Fruit fly (Drosophila melanogaster) whole organism, embryonic: ENCODE data around the gene spn-B.

ENCODE experiments used
- Abd-B ChIP-seq: fragments of 200-800 bp; sonication (Bioruptor generic); optimal IDR thresholded peaks from 2 replicates; lab custom pipeline; 2018; ENCODE audit warnings: missing biosample characterization, mild to moderate bottlenecking, missing genetic modification characterization, moderate library complexity
- CG10209 ChIP-seq: fragments of 200-800 bp; sonication (Bioruptor generic); optimal IDR thresholded peaks from 3 replicates; lab custom pipeline; 2017; ENCODE audit warnings: missing biosample characterization, mild to moderate bottlenecking, missing genetic modification characterization, missing genetic modification reagents
- CG10654 ChIP-seq: fragments of 200-800 bp; sonication (Bioruptor generic); optimal IDR thresholded peaks from 2 replicates; lab custom pipeline; 2016; ENCODE audit warnings: missing biosample characterization, missing genetic modification characterization
- CG12219 ChIP-seq: fragments of 200-800 bp; sonication (Bioruptor generic); optimal IDR thresholded peaks from 3 replicates; lab custom pipeline; 2018; ENCODE audit warnings: missing biosample characterization, mild to moderate bottlenecking, missing genetic modification characterization
- CG1603 ChIP-seq: fragments of 200-800 bp; sonication (Bioruptor generic); optimal IDR thresholded peaks from 2 replicates; lab custom pipeline; 2019; ENCODE audit warnings: missing biosample characterization, mild to moderate bottlenecking, missing genetic modification characterization, moderate library complexity
- CG17802 ChIP-seq: fragments of 200-800 bp; sonication (Bioruptor generic); optimal IDR thresholded peaks from 2 replicates; lab custom pipeline; 2018; ENCODE audit warnings: missing biosample characterization, mild to moderate bottlenecking, missing genetic modification characterization, moderate library complexity
- CG2120 ChIP-seq: fragments of 200-800 bp; sonication (Bioruptor generic); optimal IDR thresholded peaks from 3 replicates; lab custom pipeline; 2016; ENCODE audit warnings: missing biosample characterization, missing genetic modification characterization
- CG2712 ChIP-seq: fragments of 200-800 bp; optimal IDR thresholded peaks from 3 replicates; lab custom pipeline; 2019; ENCODE audit warnings: missing biosample characterization, mild to moderate bottlenecking, missing genetic modification characterization, moderate library complexity
- CG32767 ChIP-seq: fragments of 200-800 bp; sonication (Bioruptor generic); IDR thresholded peaks from 2 replicates; pipeline ENCODE4 v1.3.6; 2022; ENCODE audit warnings: missing biosample characterization, missing genetic modification characterization
- CG4707 ChIP-seq: fragments of 200-800 bp; sonication (Bioruptor generic); optimal IDR thresholded peaks from 2 replicates; lab custom pipeline; 2018; ENCODE audit warnings: missing biosample characterization, mild to moderate bottlenecking, missing genetic modification characterization, moderate library complexity
- CG4820 ChIP-seq: fragments of 200-800 bp; sonication (Bioruptor generic); optimal IDR thresholded peaks from 3 replicates; lab custom pipeline; 2016; ENCODE audit warnings: missing biosample characterization, missing genetic modification characterization
- CG6689 ChIP-seq: fragments of 200-800 bp; sonication (Bioruptor generic); IDR thresholded peaks from 2 replicates; pipeline ENCODE4 v1.3.6; 2022; ENCODE audit warnings: missing biosample characterization, missing genetic modification characterization
- CG7928 ChIP-seq: fragments of 200-800 bp; sonication (Bioruptor generic); optimal IDR thresholded peaks from 2 replicates; lab custom pipeline; 2017; ENCODE audit warnings: missing biosample characterization, mild to moderate bottlenecking, missing genetic modification characterization
- CG8359 ChIP-seq: fragments of 200-800 bp; sonication (Bioruptor generic); optimal IDR thresholded peaks from 2 replicates; lab custom pipeline; 2017; ENCODE audit warnings: missing biosample characterization, mild to moderate bottlenecking, missing genetic modification characterization, borderline replicate concordance
- CG9727 ChIP-seq: fragments of 200-800 bp; sonication (Bioruptor generic); optimal IDR thresholded peaks from 3 replicates; lab custom pipeline; 2017; ENCODE audit warnings: missing biosample characterization, mild to moderate bottlenecking, missing genetic modification characterization
- CoRest ChIP-seq: fragments of 200-800 bp; sonication (Bioruptor generic); optimal IDR thresholded peaks from 3 replicates; lab custom pipeline; 2018; ENCODE audit warnings: missing biosample characterization, mild to moderate bottlenecking, missing genetic modification characterization, moderate library complexity
- Ets65A ChIP-seq: fragments of 200-800 bp; sonication (Bioruptor generic); peaks from one replicate; lab custom pipeline; 2016; ENCODE audit warnings: missing biosample characterization, missing genetic modification characterization
- HLHmδ ChIP-seq: fragments of 200-800 bp; sonication (Bioruptor generic); optimal IDR thresholded peaks from 2 replicates; lab custom pipeline; 2018; ENCODE audit warnings: missing biosample characterization, mild to moderate bottlenecking, missing genetic modification characterization, moderate library complexity
- Hr78 ChIP-seq, 2 experiments: fragments of 200-800 bp in 1 of 2; fragments of >200 bp in 1 of 2; sonication (Bioruptor generic) in 1 of 2; optimal IDR thresholded peaks; 2 replicates each; lab custom pipeline; 2017 to 2019; ENCODE audit warnings: missing biosample characterization in 2 of 2, missing genetic modification characterization in 2 of 2, mild to moderate bottlenecking in 1 of 2, moderate library complexity in 1 of 2
- Lim3 ChIP-seq: fragments of 200-800 bp; sonication (Bioruptor generic); IDR thresholded peaks from 2 replicates; pipeline ENCODE4 v1.3.6; 2022; ENCODE audit warnings: missing biosample characterization, missing genetic modification characterization
- Mes4 ChIP-seq: fragments of 200-800 bp; sonication (Bioruptor generic); optimal IDR thresholded peaks from 2 replicates; lab custom pipeline; 2016; ENCODE audit warnings: missing biosample characterization, missing genetic modification characterization
- Myb ChIP-seq: fragments of 200-800 bp; sonication (Bioruptor generic); optimal IDR thresholded peaks from 2 replicates; lab custom pipeline; 2016; ENCODE audit warnings: missing biosample characterization, missing genetic modification characterization
- NC2α ChIP-seq: fragments of 200-800 bp; sonication (Bioruptor generic); optimal IDR thresholded peaks from 2 replicates; lab custom pipeline; 2016; ENCODE audit warnings: missing biosample characterization, missing genetic modification characterization
- Nf-YA ChIP-seq: fragments of 200-800 bp; sonication (Bioruptor generic); IDR thresholded peaks from 2 replicates; pipeline ENCODE4 v1.3.6; 2022; ENCODE audit warnings: missing biosample characterization, missing genetic modification characterization
- Nf-YC ChIP-seq: fragments of 200-800 bp; optimal IDR thresholded peaks from 3 replicates; lab custom pipeline; 2019; ENCODE audit warnings: missing biosample characterization, mild to moderate bottlenecking, missing genetic modification characterization, moderate library complexity
- Oli ChIP-seq: fragments of 200-800 bp; sonication (Bioruptor generic); optimal IDR thresholded peaks from 2 replicates; lab custom pipeline; 2018; ENCODE audit warnings: missing biosample characterization, mild to moderate bottlenecking, missing genetic modification characterization, moderate library complexity
- PHDP ChIP-seq: fragments of 200-800 bp; sonication (Bioruptor generic); optimal IDR thresholded peaks from 3 replicates; lab custom pipeline; 2018; ENCODE audit warnings: missing biosample characterization, mild to moderate bottlenecking, missing genetic modification characterization, moderate library complexity
- Ravus ChIP-seq: fragments of 200-800 bp; sonication (Bioruptor generic); IDR thresholded peaks from 2 replicates; pipeline ENCODE4 v1.3.6; 2022; ENCODE audit warnings: missing biosample characterization, missing genetic modification characterization
- Sox100B ChIP-seq: fragments of 200-800 bp; sonication (Bioruptor generic); optimal IDR thresholded peaks from 3 replicates; lab custom pipeline; 2018; ENCODE audit warnings: missing biosample characterization, mild to moderate bottlenecking, missing genetic modification characterization
- Sry-δ ChIP-seq: fragments of 200-800 bp; sonication (Bioruptor generic); optimal IDR thresholded peaks from 2 replicates; lab custom pipeline; 2016; ENCODE audit warnings: missing biosample characterization, missing genetic modification characterization
- ac ChIP-seq: fragments of 200-800 bp; sonication (Bioruptor generic); optimal IDR thresholded peaks from 3 replicates; lab custom pipeline; 2017; ENCODE audit warnings: missing biosample characterization, mild to moderate bottlenecking, missing genetic modification characterization
- bab2 ChIP-seq: fragments of 200-800 bp; sonication (Bioruptor generic); optimal IDR thresholded peaks from 2 replicates; lab custom pipeline; 2016; ENCODE audit warnings: missing biosample characterization, missing genetic modification characterization
- bsh ChIP-seq, 2 experiments: fragments of 200-800 bp; sonication (Bioruptor generic); optimal IDR thresholded peaks; 2 replicates each; lab custom pipeline; 2017 to 2018; ENCODE audit warnings: mild to moderate bottlenecking in 2 of 2, missing biosample characterization in 2 of 2, missing genetic modification characterization in 2 of 2, moderate library complexity in 1 of 2
- btn ChIP-seq: fragments of 200-800 bp; sonication (Bioruptor generic); optimal IDR thresholded peaks from 2 replicates; lab custom pipeline; 2016; ENCODE audit warnings: missing biosample characterization, missing genetic modification characterization
- caup ChIP-seq: fragments of 200-800 bp; sonication (Bioruptor generic); optimal IDR thresholded peaks from 3 replicates; lab custom pipeline; 2017; ENCODE audit warnings: missing biosample characterization, mild to moderate bottlenecking, missing genetic modification characterization, moderate library complexity; ENCODE audit not compliant: severe bottlenecking
- corto ChIP-seq: fragments of 200-800 bp; sonication (Bioruptor generic); optimal IDR thresholded peaks from 2 replicates; lab custom pipeline; 2016; ENCODE audit warnings: missing biosample characterization, mild to moderate bottlenecking, missing genetic modification characterization, moderate library complexity
- dmrt99B ChIP-seq: fragments of 200-800 bp; sonication (Bioruptor generic); optimal IDR thresholded peaks from 2 replicates; lab custom pipeline; 2018; ENCODE audit warnings: missing biosample characterization, mild to moderate bottlenecking, missing genetic modification characterization, moderate library complexity
- fd64A ChIP-seq: fragments of 200-800 bp; sonication (Bioruptor generic); optimal IDR thresholded peaks from 3 replicates; lab custom pipeline; 2018; ENCODE audit warnings: missing biosample characterization, mild to moderate bottlenecking, missing genetic modification characterization
- gem ChIP-seq: fragments of 200-800 bp; sonication (Bioruptor generic); optimal IDR thresholded peaks from 2 replicates; lab custom pipeline; 2019; ENCODE audit warnings: missing biosample characterization, mild to moderate bottlenecking, missing genetic modification characterization, moderate library complexity
- grn ChIP-seq: fragments of 200-800 bp; sonication (Bioruptor generic); optimal IDR thresholded peaks from 3 replicates; lab custom pipeline; 2017; ENCODE audit warnings: missing biosample characterization, missing genetic modification characterization
- jing ChIP-seq: fragments of 200-800 bp; sonication (Bioruptor generic); optimal IDR thresholded peaks from 2 replicates; lab custom pipeline; 2018; ENCODE audit warnings: missing biosample characterization, mild to moderate bottlenecking, missing genetic modification characterization
- kni ChIP-seq: fragments of 200-800 bp; sonication (Bioruptor generic); optimal IDR thresholded peaks from 3 replicates; lab custom pipeline; 2017; ENCODE audit warnings: mild to moderate bottlenecking, missing biosample characterization, missing genetic modification reagents, missing genetic modification characterization
- luna ChIP-seq: fragments of 200-800 bp; sonication (Bioruptor generic); optimal IDR thresholded peaks from 2 replicates; lab custom pipeline; 2016; ENCODE audit warnings: missing biosample characterization, missing genetic modification characterization
- mld ChIP-seq: fragments of 200-800 bp; sonication (Bioruptor generic); IDR thresholded peaks from 3 replicates; pipeline ENCODE4 v1.3.6; 2022; ENCODE audit warnings: missing biosample characterization, missing genetic modification characterization; ENCODE audit not compliant: partially characterized antibody
- nmo ChIP-seq: fragments of 200-800 bp; sonication (Bioruptor generic); optimal IDR thresholded peaks from 2 replicates; lab custom pipeline; 2018; ENCODE audit warnings: missing biosample characterization, mild to moderate bottlenecking, missing genetic modification characterization, moderate library complexity
- onecut ChIP-seq: fragments of 200-800 bp; sonication (Bioruptor generic); IDR thresholded peaks from 2 replicates; pipeline ENCODE4 v1.3.6; 2022; ENCODE audit warnings: missing biosample characterization, missing genetic modification characterization
- pfk ChIP-seq: fragments of 200-800 bp; sonication (Bioruptor generic); optimal IDR thresholded peaks from 2 replicates; lab custom pipeline; 2018; ENCODE audit warnings: missing biosample characterization, mild to moderate bottlenecking, missing genetic modification characterization, moderate library complexity
- sens ChIP-seq: fragments of 200-800 bp; sonication (Bioruptor generic); peaks from one replicate; lab custom pipeline; 2016; ENCODE audit warnings: missing biosample characterization, missing genetic modification characterization
- shn ChIP-seq: fragments of 200-800 bp; sonication (Bioruptor generic); optimal IDR thresholded peaks from 3 replicates; lab custom pipeline; 2016; ENCODE audit warnings: missing biosample characterization, missing genetic modification characterization
- sqz ChIP-seq: fragments of 200-800 bp; sonication (Bioruptor generic); optimal IDR thresholded peaks from 3 replicates; lab custom pipeline; 2018; ENCODE audit warnings: missing biosample characterization, mild to moderate bottlenecking, missing genetic modification characterization
- sug ChIP-seq: fragments of 200-800 bp; optimal IDR thresholded peaks from 2 replicates; lab custom pipeline; 2019; ENCODE audit warnings: missing biosample characterization, mild to moderate bottlenecking, missing genetic modification characterization, moderate library complexity

The spn-B gene

DNA sequence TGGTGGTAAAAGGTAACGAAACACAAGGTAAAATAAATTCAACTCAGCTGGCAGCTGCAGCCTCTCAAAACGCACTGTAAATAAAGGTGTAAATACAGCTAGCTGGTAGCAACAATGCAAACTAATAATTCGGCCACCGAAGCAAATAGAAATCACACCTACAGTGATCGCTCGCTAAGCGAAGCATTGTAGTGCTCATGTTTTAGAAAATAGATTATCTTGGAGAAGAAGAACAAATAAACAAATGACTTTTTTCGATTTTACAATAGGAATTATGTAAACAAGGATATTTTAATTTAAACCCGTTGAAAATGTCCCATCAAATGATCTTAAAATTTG is 43.5 kb upstream of the spn-B start (continued):
- TF ChIP-seq grn (GFP tag; lab: Kevin White, UChicago) (no peak), Myb (GFP tag; lab: Kevin White, UChicago) (no peak), CG2712 (tag; lab: Kevin White, UChicago) (peak; percentile 24), NC2α (no peak), CG4820 (no peak), bab2 (GFP tag; lab: Kevin White, UChicago) (peak; percentile 35), Ets65A (GFP tag; lab: Kevin White, UChicago) (peak; percentile 81), fd64A (GFP tag; lab: Kevin White, UChicago) (peak; percentile 77), nmo (GFP tag; lab: Kevin White, UChicago) (peak; percentile 24), CG7928 (GFP tag; lab: Kevin White, UChicago) (no peak), PHDP (tag; lab: Kevin White, UChicago) (peak; percentile 18), shn (GFP tag; lab: Kevin White, UChicago) (no peak), Hr78 (GFP tag; optimal IDR thresholded peaks at IDR 0.05; lab: Kevin White, UChicago) (no peak), Sry-δ (GFP tag; lab: Kevin White, UChicago) (no peak), CoRest (tag; lab: Kevin White, UChicago) (peak; percentile 44), onecut (GFP tag; lab: Robert Waterston, UW) (peak; percentile 51), CG32767 (GFP tag; lab: Robert Waterston, UW) (no peak), CG10654 (GFP tag; lab: Kevin White, UChicago) (no peak), bsh (GFP tag; optimal IDR thresholded peaks at IDR 0.05; lab: Kevin White, UChicago) (peak in 1 of 2 experiments; percentile 23), pfk (no peak), sug (no peak), gem (tag; lab: Kevin White, UChicago) (peak; percentile 51), HLHmδ (GFP tag; lab: Kevin White, UChicago) (peak; percentile 58), caup (GFP tag; lab: Kevin White, UChicago) (no peak), CG8359 (GFP tag; lab: Kevin White, UChicago) (no peak), CG2120 (peak; percentile 2), CG9727 (GFP tag; lab: Kevin White, UChicago) (no peak), CG10209 (no peak), jing (GFP tag; lab: Kevin White, UChicago) (peak; percentile 9), CG6689 (GFP tag; lab: Robert Waterston, UW) (no peak), Lim3 (GFP tag; lab: Robert Waterston, UW) (no peak), CG1603 (peak; percentile 45), kni (no peak), Ravus (no peak), Abd-B (GFP tag; lab: Kevin White, UChicago) (no peak), ac (GFP tag; lab: Kevin White, UChicago) (no peak), Oli (peak; percentile 56), Nf-YA (no peak), luna (GFP tag; lab: Kevin White, UChicago) (no peak), mld (no peak), sens (GFP tag; lab: Kevin White, UChicago) (peak; percentile 79), sqz (GFP tag; lab: Kevin White, UChicago) (no peak), corto (GFP tag; lab: Kevin White, UChicago) (no peak), dmrt99B (tag; lab: Kevin White, UChicago) (peak; percentile 29), Sox100B (GFP tag; lab: Kevin White, UChicago) (peak; percentile 51), CG17802 (peak; percentile 8), CG4707 (peak; percentile 15), Nf-YC (no peak), CG12219 (GFP tag; lab: Kevin White, UChicago) (no peak), Mes4 (no peak), btn (peak; percentile 5)
